Worm (Caenorhabditis elegans): Measurements from ENCODE around the gene math-42.

ce11 chrII:2122762-2123161 is 23.0 kb downstream of the math-42 start:
- TF ChIP-seq zip-8 (tag; optimal IDR thresholded peaks at IDR 0.05), result no peak
- TF ChIP-seq pha-4 (tag; optimal IDR thresholded peaks at IDR 0.05), result no peak
- no peak for TF ChIP-seq lsy-2 (tag; optimal IDR thresholded peaks at IDR 0.05)
- no peak for TF ChIP-seq lin-13 (tag; optimal IDR thresholded peaks at IDR 0.05)
- TF ChIP-seq unc-39 (tag; optimal IDR thresholded peaks at IDR 0.05), result no peak
- TF ChIP-seq nhr-237 (tag; optimal IDR thresholded peaks at IDR 0.05), result no peak
- no peak for TF ChIP-seq unc-62 (GFP tag; optimal IDR thresholded peaks at IDR 0.05)
- TF ChIP-seq nhr-12 (tag; optimal IDR thresholded peaks at IDR 0.05), result no peak
- TF ChIP-seq mls-2 (tag; optimal IDR thresholded peaks at IDR 0.05), result no peak
- no peak for TF ChIP-seq sem-2 (GFP tag; optimal IDR thresholded peaks at IDR 0.05)
